Fruit fly (Drosophila melanogaster) whole organism, embryonic: ENCODE measurements around the gene CG5181.
A peak's percentile ranks its signal among the peaks of the same experiment; 100 is the strongest.

ENCODE experiments used
- Adf1 ChIP-seq: fragments of 200-800 bp; sonication (Bioruptor generic); IDR thresholded peaks from 2 replicates; pipeline ENCODE4 v1.3.6; 2022; ENCODE audit warnings: missing biosample characterization, missing genetic modification characterization
- Aef1 ChIP-seq: fragments of 200-800 bp; sonication (Bioruptor generic); IDR thresholded peaks from 3 replicates; pipeline ENCODE4 v1.3.6; 2022; ENCODE audit warnings: missing biosample characterization, missing genetic modification characterization
- CG10321 ChIP-seq: fragments of 200-800 bp; sonication (Bioruptor generic); IDR thresholded peaks from 2 replicates; pipeline ENCODE4 v1.3.6; 2022; ENCODE audit warnings: missing biosample characterization, missing genetic modification characterization
- CG10462 ChIP-seq: fragments of 200-800 bp; sonication (Bioruptor generic); optimal IDR thresholded peaks from 2 replicates; lab custom pipeline; 2016; ENCODE audit warnings: missing biosample characterization, missing genetic modification characterization
- CG10959 ChIP-seq: fragments of 200-800 bp; sonication (Bioruptor generic); IDR thresholded peaks from 2 replicates; pipeline ENCODE4 v1.3.6; 2022; ENCODE audit warnings: missing biosample characterization, missing genetic modification characterization
- CG11398 ChIP-seq: fragments of 200-800 bp; sonication (Bioruptor generic); optimal IDR thresholded peaks from 2 replicates; lab custom pipeline; 2016; ENCODE audit warnings: missing biosample characterization, missing genetic modification characterization
- CG12071 ChIP-seq: fragments of 200-800 bp; sonication (Bioruptor generic); optimal IDR thresholded peaks from 3 replicates; lab custom pipeline; 2018; ENCODE audit warnings: missing biosample characterization, mild to moderate bottlenecking, missing genetic modification characterization
- CG12299 ChIP-seq: fragments of 200-800 bp; sonication (Bioruptor generic); optimal IDR thresholded peaks from 2 replicates; lab custom pipeline; 2018; ENCODE audit warnings: missing biosample characterization, mild to moderate bottlenecking, missing genetic modification characterization
- CG12769 ChIP-seq: fragments of 200-800 bp; sonication (Bioruptor generic); optimal IDR thresholded peaks from 2 replicates; lab custom pipeline; 2019; ENCODE audit warnings: missing biosample characterization, mild to moderate bottlenecking, missing genetic modification characterization, moderate library complexity
- CG14014 ChIP-seq: fragments of 200-800 bp; sonication (Bioruptor generic); IDR thresholded peaks from 2 replicates; pipeline ENCODE4 v1.3.6; 2022; ENCODE audit warnings: missing biosample characterization, missing genetic modification characterization
- CG16815 ChIP-seq: fragments of 200-800 bp; sonication (Bioruptor generic); optimal IDR thresholded peaks from 3 replicates; lab custom pipeline; 2017; ENCODE audit warnings: missing biosample characterization, mild to moderate bottlenecking, missing genetic modification characterization
- CG17361 ChIP-seq: fragments of 200-800 bp; sonication (Bioruptor generic); IDR thresholded peaks from 3 replicates; pipeline ENCODE4 v1.3.6; 2022; ENCODE audit warnings: missing biosample characterization, missing genetic modification characterization
- CG18476 ChIP-seq: fragments of 200-800 bp; sonication (Bioruptor generic); optimal IDR thresholded peaks from 2 replicates; lab custom pipeline; 2016; ENCODE audit warnings: missing biosample characterization, mild to moderate bottlenecking, missing genetic modification characterization
- CG2678 ChIP-seq: fragments of 200-800 bp; sonication (Bioruptor generic); optimal IDR thresholded peaks from 3 replicates; lab custom pipeline; 2019; ENCODE audit warnings: missing biosample characterization, mild to moderate bottlenecking, missing genetic modification characterization, moderate library complexity
- CG2712 ChIP-seq: fragments of 200-800 bp; optimal IDR thresholded peaks from 3 replicates; lab custom pipeline; 2019; ENCODE audit warnings: missing biosample characterization, mild to moderate bottlenecking, missing genetic modification characterization, moderate library complexity
- CG3163 ChIP-seq: fragments of 200-800 bp; sonication (Bioruptor generic); optimal IDR thresholded peaks from 3 replicates; lab custom pipeline; 2016; ENCODE audit warnings: missing biosample characterization, missing genetic modification characterization
- CG34376 ChIP-seq: fragments of 200-800 bp; sonication (Bioruptor generic); optimal IDR thresholded peaks from 2 replicates; lab custom pipeline; 2018; ENCODE audit warnings: missing biosample characterization, mild to moderate bottlenecking, missing genetic modification characterization
- CG3726 ChIP-seq: fragments of 200-800 bp; sonication (Bioruptor generic); IDR thresholded peaks from 3 replicates; pipeline ENCODE4, ENCODE4 v1.3.6; 2022; ENCODE audit warnings: missing biosample characterization, missing genetic modification characterization
- CG7556 ChIP-seq: fragments of 200-800 bp; sonication (Bioruptor generic); optimal IDR thresholded peaks from 2 replicates; lab custom pipeline; 2017; ENCODE audit warnings: missing biosample characterization, mild to moderate bottlenecking, missing genetic modification characterization
- CkIIα-i1 ChIP-seq: fragments of 200-800 bp; sonication (Bioruptor generic); IDR thresholded peaks from 2 replicates; pipeline ENCODE4 v1.3.6; 2022; ENCODE audit warnings: missing biosample characterization, missing genetic modification characterization
- D ChIP-seq, 2 experiments: fragments of 200-800 bp in 1 of 2; fragments of >200 bp in 1 of 2; sonication (Bioruptor generic) in 1 of 2; optimal IDR thresholded peaks; 2 replicates in 1 of 2; 3 replicates in 1 of 2; lab custom pipeline; 2017; ENCODE audit warnings: mild to moderate bottlenecking in 1 of 2, missing biosample characterization in 1 of 2, missing genetic modification characterization in 1 of 2, missing genetic modification reagents in 1 of 2
- Dip3 ChIP-seq: fragments of 200-800 bp; sonication (Bioruptor generic); optimal IDR thresholded peaks from 3 replicates; lab custom pipeline; 2016; ENCODE audit warnings: missing biosample characterization, missing genetic modification characterization
- Dp ChIP-seq: fragments of 200-800 bp; sonication (Bioruptor generic); optimal IDR thresholded peaks from 2 replicates; lab custom pipeline; 2018; ENCODE audit warnings: missing biosample characterization, mild to moderate bottlenecking, missing genetic modification characterization, moderate library complexity
- E2f1 ChIP-seq: fragments of 200-800 bp; sonication (Bioruptor generic); IDR thresholded peaks from 2 replicates; pipeline ENCODE4 v1.3.6; 2022; ENCODE audit warnings: missing biosample characterization, missing genetic modification characterization
- Fer1 ChIP-seq: fragments of 200-800 bp; sonication (Bioruptor generic); optimal IDR thresholded peaks from 2 replicates; lab custom pipeline; 2017; ENCODE audit warnings: missing biosample characterization, mild to moderate bottlenecking, missing genetic modification characterization
- HLH3B ChIP-seq: fragments of 200-800 bp; sonication (Bioruptor generic); IDR thresholded peaks from 2 replicates; pipeline ENCODE4 v1.3.6; 2022; ENCODE audit warnings: missing biosample characterization, missing genetic modification characterization
- HLH54F ChIP-seq: fragments of 200-800 bp; sonication (Bioruptor generic); optimal IDR thresholded peaks from 3 replicates; lab custom pipeline; 2016; ENCODE audit warnings: missing biosample characterization, missing genetic modification characterization
- Hand ChIP-seq: fragments of 200-800 bp; sonication (Bioruptor generic); optimal IDR thresholded peaks from 2 replicates; lab custom pipeline; 2017; ENCODE audit warnings: mild to moderate bottlenecking, missing biosample characterization, missing genetic modification reagents, missing genetic modification characterization
- HmgZ ChIP-seq: fragments of 200-800 bp; sonication (Bioruptor generic); optimal IDR thresholded peaks from 2 replicates; lab custom pipeline; 2018; ENCODE audit warnings: missing biosample characterization, mild to moderate bottlenecking, missing genetic modification characterization
- Hmx ChIP-seq: fragments of 200-800 bp; sonication (Bioruptor generic); optimal IDR thresholded peaks from 2 replicates; lab custom pipeline; 2016; ENCODE audit warnings: missing biosample characterization, missing genetic modification characterization
- MTF-1 ChIP-seq: fragments of 200-800 bp; sonication (Bioruptor generic); optimal IDR thresholded peaks from 2 replicates; lab custom pipeline; 2018; ENCODE audit warnings: missing biosample characterization, mild to moderate bottlenecking, missing genetic modification characterization, borderline replicate concordance
- Rfx ChIP-seq: fragments of 200-800 bp; sonication (Bioruptor generic); IDR thresholded peaks from 2 replicates; pipeline ENCODE4 v1.3.6; 2022; ENCODE audit warnings: missing biosample characterization, missing genetic modification characterization
- Sox102F ChIP-seq: fragments of 200-800 bp; sonication (Bioruptor generic); optimal IDR thresholded peaks from 2 replicates; lab custom pipeline; 2018; ENCODE audit warnings: missing biosample characterization, mild to moderate bottlenecking, missing genetic modification characterization, moderate library complexity
- Spps ChIP-seq: fragments of 200-800 bp; sonication (Bioruptor generic); optimal IDR thresholded peaks from 2 replicates; lab custom pipeline; 2018; ENCODE audit warnings: missing biosample characterization, mild to moderate bottlenecking, missing genetic modification characterization
- ac ChIP-seq: fragments of 200-800 bp; sonication (Bioruptor generic); optimal IDR thresholded peaks from 3 replicates; lab custom pipeline; 2017; ENCODE audit warnings: missing biosample characterization, mild to moderate bottlenecking, missing genetic modification characterization
- aop ChIP-seq: fragments of 200-800 bp; sonication (Bioruptor generic); IDR thresholded peaks from 2 replicates; pipeline ENCODE4 v1.3.6; 2022; ENCODE audit warnings: missing biosample characterization, missing genetic modification characterization
- chn ChIP-seq: fragments of 200-800 bp; sonication (Bioruptor generic); optimal IDR thresholded peaks from 2 replicates; lab custom pipeline; 2016; ENCODE audit warnings: missing biosample characterization, missing genetic modification characterization
- exex ChIP-seq: fragments of 200-800 bp; sonication (Bioruptor generic); optimal IDR thresholded peaks from 4 replicates; lab custom pipeline; 2018; ENCODE audit warnings: missing biosample characterization, mild to moderate bottlenecking, missing genetic modification characterization, moderate library complexity
- gce ChIP-seq: fragments of 200-800 bp; sonication (Bioruptor generic); IDR thresholded peaks from 3 replicates; pipeline ENCODE4 v1.3.6; 2022; ENCODE audit warnings: missing biosample characterization, missing genetic modification characterization
- gsb ChIP-seq: fragments of 200-800 bp; sonication (Bioruptor generic); IDR thresholded peaks from 2 replicates; pipeline ENCODE4 v1.3.6; 2022; ENCODE audit warnings: missing biosample characterization, missing genetic modification characterization
- klu ChIP-seq: fragments of 200-800 bp; sonication (Bioruptor generic); IDR thresholded peaks from 2 replicates; pipeline ENCODE4 v1.3.6; 2022; ENCODE audit warnings: missing biosample characterization, missing genetic modification characterization
- lilli ChIP-seq: fragments of 200-800 bp; sonication (Bioruptor generic); optimal IDR thresholded peaks from 3 replicates; lab custom pipeline; 2016; ENCODE audit warnings: missing biosample characterization, missing genetic modification characterization
- lmd ChIP-seq: fragments of 200-800 bp; sonication (Bioruptor generic); IDR thresholded peaks from 2 replicates; pipeline ENCODE4 v1.3.6; 2022; ENCODE audit warnings: missing biosample characterization, missing genetic modification characterization
- luna ChIP-seq: fragments of 200-800 bp; sonication (Bioruptor generic); optimal IDR thresholded peaks from 2 replicates; lab custom pipeline; 2016; ENCODE audit warnings: missing biosample characterization, missing genetic modification characterization
- mld ChIP-seq: fragments of 200-800 bp; sonication (Bioruptor generic); IDR thresholded peaks from 3 replicates; pipeline ENCODE4 v1.3.6; 2022; ENCODE audit warnings: missing biosample characterization, missing genetic modification characterization; ENCODE audit not compliant: partially characterized antibody
- psq ChIP-seq: fragments of 200-800 bp; sonication (Bioruptor generic); optimal IDR thresholded peaks from 2 replicates; lab custom pipeline; 2017; ENCODE audit warnings: missing biosample characterization, missing genetic modification characterization
- seq ChIP-seq: fragments of 200-800 bp; sonication (Bioruptor generic); IDR thresholded peaks from 2 replicates; pipeline ENCODE4 v1.3.6; 2022; ENCODE audit warnings: missing biosample characterization, missing genetic modification characterization
- slp2 ChIP-seq: fragments of 200-800 bp; sonication (Bioruptor generic); optimal IDR thresholded peaks from 2 replicates; lab custom pipeline; 2016; ENCODE audit warnings: missing biosample characterization, missing genetic modification characterization
- tll ChIP-seq, 2 experiments: fragments of 200-800 bp in 1 of 2; fragments of >200 bp in 1 of 2; sonication (Bioruptor generic) in 1 of 2; optimal IDR thresholded peaks; 2 replicates each; lab custom pipeline; 2017 to 2019; ENCODE audit warnings: missing biosample characterization in 2 of 2, missing genetic modification characterization in 2 of 2, mild to moderate bottlenecking in 1 of 2, moderate library complexity in 1 of 2
- unpg ChIP-seq: fragments of 200-800 bp; sonication (Bioruptor generic); optimal IDR thresholded peaks from 3 replicates; lab custom pipeline; 2018; ENCODE audit warnings: missing biosample characterization, mild to moderate bottlenecking, missing genetic modification characterization, moderate library complexity
- vvl ChIP-seq: fragments of 200-800 bp; sonication (Bioruptor generic); IDR thresholded peaks from 2 replicates; pipeline ENCODE4 v1.3.6; 2022; ENCODE audit warnings: missing biosample characterization, missing genetic modification characterization

CG5181 gene

DNA sequence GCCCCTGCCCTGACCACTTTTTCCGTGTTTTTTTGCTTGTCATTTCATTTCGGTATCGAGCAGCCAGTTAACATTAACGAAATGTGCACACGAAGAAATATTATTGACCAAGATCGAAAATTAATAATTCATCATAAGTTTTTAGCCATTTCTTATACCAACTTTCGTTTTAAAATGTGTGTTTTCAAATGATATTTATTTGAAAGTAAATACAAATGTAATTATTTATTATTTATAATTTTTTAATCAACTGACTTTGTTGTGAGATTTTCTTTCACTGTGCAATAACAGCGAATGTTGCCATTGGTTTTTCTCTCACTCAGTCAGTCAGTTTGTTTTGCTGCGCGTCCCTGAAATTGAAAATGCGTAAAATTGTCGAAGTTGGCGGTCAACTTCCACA, 13.8 kb downstream of the CG5181 start (continued):
- TF ChIP-seq Rfx (GFP tag; lab: Robert Waterston, UW) = peak; percentile 71
- TF ChIP-seq exex (tag; lab: Kevin White, UChicago) = no peak
- TF ChIP-seq Spps (tag; lab: Kevin White, UChicago) = no peak
- peak; percentile 52; the same call in 2 of the 3 replicates for TF ChIP-seq Aef1 (GFP tag; lab: Robert Waterston, UW)
- peak; percentile 86 for TF ChIP-seq Sox102F (GFP tag; lab: Kevin White, UChicago)
- no peak for TF ChIP-seq CG10462 (GFP tag; lab: Kevin White, UChicago)
- TF ChIP-seq CG7556 (GFP tag; lab: Kevin White, UChicago) = peak; percentile 73
- no peak for TF ChIP-seq CG12769 (tag; lab: Kevin White, UChicago)
- TF ChIP-seq CG3163 (GFP tag; lab: Kevin White, UChicago) = no peak
- TF ChIP-seq CG3726 (GFP tag; lab: Robert Waterston, UW) = no peak
- TF ChIP-seq CG2712 = peak; percentile 70
- TF ChIP-seq CG11398 (GFP tag; lab: Kevin White, UChicago) = no peak
- TF ChIP-seq CG12071 (GFP tag; lab: Kevin White, UChicago) = no peak
- TF ChIP-seq unpg = peak; percentile 81
- peak; percentile 79 for TF ChIP-seq CG2678 (tag; lab: Kevin White, UChicago)
- no peak for TF ChIP-seq psq (GFP tag; lab: Kevin White, UChicago)
- no peak for TF ChIP-seq HLH54F (GFP tag; lab: Kevin White, UChicago)
- peak; percentile 1 for TF ChIP-seq lilli (GFP tag; lab: Kevin White, UChicago)
- TF ChIP-seq CG34376 (GFP tag; lab: Kevin White, UChicago) = no peak
- peak; percentile 14 for TF ChIP-seq CG18476 (GFP tag; lab: Kevin White, UChicago)
- no peak for TF ChIP-seq Hand
- TF ChIP-seq luna (GFP tag; lab: Kevin White, UChicago) = no peak
- TF ChIP-seq ac (GFP tag; lab: Kevin White, UChicago) = no peak
- peak; percentile 69 for TF ChIP-seq Fer1 (GFP tag; lab: Kevin White, UChicago)
- TF ChIP-seq Dp (GFP tag; lab: Kevin White, UChicago) = no peak
- peak; percentile 70 for TF ChIP-seq CG17361
- no peak for TF ChIP-seq E2f1
- no peak for TF ChIP-seq Adf1 (GFP tag; lab: Robert Waterston, UW)
- 0 out of 2 replicates have a peak, but pooled peaks have one; percentile 43 for TF ChIP-seq gsb (GFP tag; lab: Robert Waterston, UW)
- TF ChIP-seq HLH3B (GFP tag; lab: Robert Waterston, UW) = peak; percentile 57
- no peak for TF ChIP-seq slp2
- peak; percentile 44; the same call in 1 of the 2 replicates for TF ChIP-seq klu (GFP tag; lab: Robert Waterston, UW)
- TF ChIP-seq vvl (GFP tag; lab: Robert Waterston, UW) = peak; percentile 72
- no peak for TF ChIP-seq tll (GFP tag; optimal IDR thresholded peaks at IDR 0.05; lab: Kevin White, UChicago)
- TF ChIP-seq chn = no peak
- no peak for TF ChIP-seq D (optimal IDR thresholded peaks at IDR 0.05; lab: Kevin White, UChicago)
- TF ChIP-seq D (GFP tag; optimal IDR thresholded peaks at IDR 0.05; lab: Kevin White, UChicago) = peak; percentile 23
- TF ChIP-seq HmgZ (tag; lab: Kevin White, UChicago) = no peak
- TF ChIP-seq mld = no peak
- TF ChIP-seq CG10959 (GFP tag; lab: Robert Waterston, UW) = no peak
- TF ChIP-seq MTF-1 (GFP tag; lab: Kevin White, UChicago) = no peak
- TF ChIP-seq CG10321 (GFP tag; lab: Robert Waterston, UW) = no peak
- no peak for TF ChIP-seq CkIIα-i1 (GFP tag; lab: Robert Waterston, UW)
- TF ChIP-seq Hmx = no peak
- peak; percentile 68 for TF ChIP-seq lmd (GFP tag; lab: Robert Waterston, UW)
- TF ChIP-seq gce = no peak
- peak; percentile 60 for TF ChIP-seq seq (GFP tag; lab: Robert Waterston, UW)
- peak; percentile 47; the same call in 1 of the 2 replicates for TF ChIP-seq CG14014 (GFP tag; lab: Robert Waterston, UW)
- no peak for TF ChIP-seq aop (GFP tag; lab: Robert Waterston, UW)
- no peak for TF ChIP-seq CG12299 (tag; lab: Kevin White, UChicago)
- TF ChIP-seq CG16815 (GFP tag; lab: Kevin White, UChicago) = peak; percentile 0
- no peak for TF ChIP-seq Dip3 (GFP tag; lab: Kevin White, UChicago)
